Worm (Caenorhabditis elegans): ENCODE data around the gene anmt-1.

- TF ChIP-seq aly-1 (tag; optimal IDR thresholded peaks at IDR 0.05) (no peak), scrt-1 (GFP tag; IDR thresholded peaks at IDR 0.05) (no peak), tra-4 (tag; optimal IDR thresholded peaks at IDR 0.05) (no peak), hnd-1 (tag; optimal IDR thresholded peaks at IDR 0.05) (no peak)
Observed at ce11 chrIII:8731310-8731709, 46.7 kb downstream of the anmt-1 start, which contains the start of gene ZK370.4.
